Worm (Caenorhabditis elegans) whole organism, L4 larva: ENCODE data around the gene rgs-2.

Experiments used
- ama-1 ChIP-seq: fragments of 150-350 bp; optimal IDR thresholded peaks from 2 replicates; lab custom pipeline; 2014; ENCODE audit warnings: inconsistent platforms, mixed read lengths
- cey-2 ChIP-seq: sonication (generic microtip); optimal IDR thresholded peaks from 3 replicates; lab custom pipeline; 2017; ENCODE audit warnings: missing genetic modification characterization, mild to moderate bottlenecking, missing compliant biosample characterization, antibody characterized with exemption, borderline replicate concordance; ENCODE audit not compliant: insufficient read depth
- jun-1 ChIP-seq: fragments of 150-350 bp; optimal IDR thresholded peaks from 2 replicates; lab custom pipeline; 2014; ENCODE audit warnings: missing biosample characterization, missing genetic modification reagents, missing genetic modification characterization
- nhr-11 ChIP-seq: fragments of 150-350 bp; optimal IDR thresholded peaks from 2 replicates; lab custom pipeline; 2014; ENCODE audit warnings: missing biosample characterization, missing genetic modification characterization
- nhr-25 ChIP-seq: sonication (generic microtip); optimal IDR thresholded peaks from 2 replicates; lab custom pipeline; 2017; ENCODE audit warnings: missing genetic modification characterization, mild to moderate bottlenecking, missing compliant biosample characterization, antibody characterized with exemption, moderate library complexity, borderline replicate concordance; ENCODE audit not compliant: insufficient read depth
- pha-4 ChIP-seq, 2 experiments: fragments of 150-350 bp in 1 of 2; fragments of 200-800 bp in 1 of 2; sonication (Bioruptor generic) in 1 of 2; IDR thresholded peaks in 1 of 2; optimal IDR thresholded peaks in 1 of 2; 2 replicates each; pipeline versions ENCODE4 v1.3.6 to Lab custom; 2014 to 2022; ENCODE audit warnings: missing genetic modification characterization in 2 of 2, missing genetic modification reagents in 2 of 2, missing biosample characterization in 1 of 2, missing compliant biosample characterization in 1 of 2
- spr-3 ChIP-seq: fragments of 200-800 bp; sonication (Bioruptor generic); optimal IDR thresholded peaks from 2 replicates; lab custom pipeline; 2018; ENCODE audit warnings: mild to moderate bottlenecking, missing genetic modification characterization, missing compliant biosample characterization
- unc-39 ChIP-seq: sonication (generic microtip); optimal IDR thresholded peaks from 2 replicates; lab custom pipeline; 2017; ENCODE audit warnings: missing biosample characterization, missing genetic modification characterization
- ztf-11 ChIP-seq: fragments of 150-350 bp; optimal IDR thresholded peaks from 2 replicates; lab custom pipeline; 2014; ENCODE audit warnings: missing biosample characterization, missing genetic modification characterization

DNA sequence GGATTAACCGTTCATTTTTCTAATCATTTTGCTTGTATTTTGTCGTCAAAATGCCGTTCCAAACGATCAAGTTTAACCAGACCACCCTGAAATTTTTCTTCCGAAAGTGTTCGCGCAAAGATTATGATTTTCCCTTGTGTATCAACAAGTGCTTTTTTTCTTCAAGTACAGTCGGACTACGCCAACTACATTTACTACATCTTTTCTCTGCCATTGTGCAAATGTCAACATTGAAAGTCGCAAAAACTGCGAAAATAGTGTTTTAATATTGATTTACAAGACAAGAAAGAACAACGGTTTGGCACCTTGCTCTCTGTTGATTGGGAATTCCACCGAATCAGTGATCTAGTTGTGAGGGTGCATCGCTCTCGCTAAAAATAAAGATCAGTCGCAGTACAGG, 38.4 kb downstream of the rgs-2 start:
- TF ChIP-seq unc-39 (tag; lab: Kevin White, UChicago) = no peak
- TF ChIP-seq nhr-25 (tag; lab: Kevin White, UChicago) = no peak
- no peak for TF ChIP-seq nhr-11 (tag; lab: Kevin White, UChicago)
- TF ChIP-seq ama-1 = no peak
- TF ChIP-seq spr-3 (GFP tag; lab: Kevin White, UChicago) = no peak
- TF ChIP-seq pha-4 (GFP tag; IDR thresholded peaks at IDR 0.05; lab: Robert Waterston, UW) = no peak
- no peak for TF ChIP-seq pha-4 (tag; optimal IDR thresholded peaks at IDR 0.05; lab: Kevin White, UChicago)
- TF ChIP-seq jun-1 = no peak
- TF ChIP-seq cey-2 (tag; lab: Kevin White, UChicago) = no peak
- TF ChIP-seq ztf-11 (tag; lab: Kevin White, UChicago) = no peak
